ENCODE assay signal across 4 fruit fly cellular contexts in genomic region chr3L:8186627-8187396, dm6.
A peak's percentile ranks its signal among the peaks of the same experiment; 100 is the strongest.
TF ChIP-seq lines count a peak whose summit lies in the region.

TSS of gene ERR (minus strand) at chr3L:8186671.
TSS of gene Atg18a (plus strand) at chr3L:8186857.

TF ChIP-seq in whole organism, adult, 20 proteins besides CTCF, POLR2A, EP300 and RAD21 (continued from another document):
- TF ChIP-seq Clk (GFP tag; optimal IDR thresholded peaks at IDR 0.05; lab: Kevin White, UChicago) = peak; percentile 93
- no peak for TF ChIP-seq CG5204 (GFP tag; optimal IDR thresholded peaks at IDR 0.05; lab: Kevin White, UChicago)

TF ChIP-seq in whole organism, embryonic, 481 proteins besides CTCF, POLR2A, EP300 and RAD21 (continued from another document and continues in another):
- no peak for TF ChIP-seq mirr (GFP tag; optimal IDR thresholded peaks at IDR 0.05; lab: Kevin White, UChicago)
- peak; percentile 82 for TF ChIP-seq az2 (GFP tag; optimal IDR thresholded peaks at IDR 0.05; lab: Kevin White, UChicago)
- peak; percentile 51; the same call in 1 of the 3 replicates for TF ChIP-seq Doc3 (GFP tag; IDR thresholded peaks at IDR 0.05; lab: Robert Waterston, UW; ENCODE audit: partially characterized antibody)
- no peak for TF ChIP-seq pros (GFP tag; optimal IDR thresholded peaks at IDR 0.05; lab: Kevin White, UChicago)
- TF ChIP-seq CG13624 (GFP tag; optimal IDR thresholded peaks at IDR 0.05; lab: Kevin White, UChicago) = peak; percentile 67
- TF ChIP-seq CG11093 (GFP tag; IDR thresholded peaks at IDR 0.05; lab: Robert Waterston, UW) = peak; percentile 81
- TF ChIP-seq eve (GFP tag; optimal IDR thresholded peaks at IDR 0.05; lab: Kevin White, UChicago) = no peak
- TF ChIP-seq CG3847 (GFP tag; IDR thresholded peaks at IDR 0.05; lab: Robert Waterston, UW) = peak; percentile 93
- TF ChIP-seq CG15601 (tag; optimal IDR thresholded peaks at IDR 0.05; lab: Kevin White, UChicago) = peak; percentile 87
- TF ChIP-seq CG4730 (GFP tag; IDR thresholded peaks at IDR 0.05; lab: Robert Waterston, UW) = peak; percentile 82
- peak; percentile 87 for TF ChIP-seq NfI (GFP tag; optimal IDR thresholded peaks at IDR 0.05; lab: Kevin White, UChicago)
- TF ChIP-seq h (optimal IDR thresholded peaks at IDR 0.05; lab: Kevin White, UChicago) = no peak
- peak; percentile 91 for TF ChIP-seq Aef1 (GFP tag; IDR thresholded peaks at IDR 0.05; lab: Robert Waterston, UW)
- TF ChIP-seq Trl (optimal IDR thresholded peaks at IDR 0.05; lab: Kevin White, UChicago) = peak in 1 of 2 experiments; percentile 49
- peak; percentile 84 for TF ChIP-seq Trl (GFP tag; optimal IDR thresholded peaks at IDR 0.05; lab: Kevin White, UChicago)
- peak; percentile 85 for TF ChIP-seq Antp (GFP tag; optimal IDR thresholded peaks at IDR 0.05; lab: Kevin White, UChicago)
- peak; percentile 42 for TF ChIP-seq gcm2 (GFP tag; optimal IDR thresholded peaks at IDR 0.05; lab: Kevin White, UChicago)
- TF ChIP-seq row (GFP tag; IDR thresholded peaks at IDR 0.05; lab: Robert Waterston, UW) = peak; percentile 98
- TF ChIP-seq CG17612 (GFP tag; IDR thresholded peaks at IDR 0.05; lab: Robert Waterston, UW) = peak; percentile 54; the same call in 1 of the 2 replicates
- TF ChIP-seq unc-4 (GFP tag; IDR thresholded peaks at IDR 0.05; lab: Robert Waterston, UW; ENCODE audit: partially characterized antibody) = peak; percentile 62; the same call in 1 of the 2 replicates
- peak; percentile 68 for TF ChIP-seq Side (GFP tag; optimal IDR thresholded peaks at IDR 0.05; lab: Kevin White, UChicago)
- TF ChIP-seq CG11695 (GFP tag; IDR thresholded peaks at IDR 0.05; lab: Robert Waterston, UW) = peak; percentile 70; the same call in 1 of the 3 replicates
- TF ChIP-seq CG2129 (GFP tag; IDR thresholded peaks at IDR 0.05; lab: Robert Waterston, UW; ENCODE audit: partially characterized antibody) = 0 out of 2 replicates have a peak, but pooled peaks have one; percentile 13
- TF ChIP-seq CG3281 (GFP tag; optimal IDR thresholded peaks at IDR 0.05; lab: Kevin White, UChicago) = peak; percentile 87
- TF ChIP-seq BtbVII (GFP tag; optimal IDR thresholded peaks at IDR 0.05; lab: Kevin White, UChicago) = no peak
- peak; percentile 70; the same call in 1 of the 2 replicates for TF ChIP-seq ara (GFP tag; IDR thresholded peaks at IDR 0.05; lab: Robert Waterston, UW)
- TF ChIP-seq pita (GFP tag; optimal IDR thresholded peaks at IDR 0.05; lab: Kevin White, UChicago) = no peak
- TF ChIP-seq Hr39 (optimal IDR thresholded peaks at IDR 0.05; lab: Kevin White, UChicago) = no peak
- TF ChIP-seq vfl (GFP tag; optimal IDR thresholded peaks at IDR 0.05; lab: Kevin White, UChicago) = peak; percentile 72
- peak; percentile 36 for TF ChIP-seq onecut (GFP tag; IDR thresholded peaks at IDR 0.05; lab: Robert Waterston, UW)
- TF ChIP-seq Fer2 (tag; optimal IDR thresholded peaks at IDR 0.05; lab: Kevin White, UChicago) = peak; percentile 82
- peak; percentile 62; the same call in 1 of the 2 replicates for TF ChIP-seq ro (GFP tag; IDR thresholded peaks at IDR 0.05; lab: Robert Waterston, UW)
- TF ChIP-seq sug (tag; optimal IDR thresholded peaks at IDR 0.05; lab: Kevin White, UChicago) = peak; percentile 89
- TF ChIP-seq odd (GFP tag; optimal IDR thresholded peaks at IDR 0.05; lab: Kevin White, UChicago) = peak; percentile 11
- TF ChIP-seq fd64A (GFP tag; optimal IDR thresholded peaks at IDR 0.05; lab: Kevin White, UChicago) = no peak
- no peak for TF ChIP-seq Eip74EF (GFP tag; optimal IDR thresholded peaks at IDR 0.05; lab: Kevin White, UChicago)
- TF ChIP-seq maf-S (GFP tag; optimal IDR thresholded peaks at IDR 0.05; lab: Kevin White, UChicago) = peak; percentile 79
- peak; percentile 28 for TF ChIP-seq Deaf1 (tag; optimal IDR thresholded peaks at IDR 0.05; lab: Kevin White, UChicago)
- peak; percentile 56 for TF ChIP-seq CG15011 (GFP tag; optimal IDR thresholded peaks at IDR 0.05; lab: Kevin White, UChicago)
- TF ChIP-seq slp2 (GFP tag; optimal IDR thresholded peaks at IDR 0.05; lab: Kevin White, UChicago) = peak; percentile 76
- TF ChIP-seq tup (GFP tag; optimal IDR thresholded peaks at IDR 0.05; lab: Kevin White, UChicago) = peak; percentile 68

TF ChIP-seq in whole organism, prepupa, 60 proteins besides CTCF, POLR2A, EP300 and RAD21 (continued from another document):
- TF ChIP-seq CG8119 (GFP tag; IDR thresholded peaks at IDR 0.05; lab: Robert Waterston, UW) = peak; percentile 75
- TF ChIP-seq CG11294 (GFP tag; IDR thresholded peaks at IDR 0.05; lab: Robert Waterston, UW) = peak; percentile 76; the same call in 1 of the 2 replicates
- TF ChIP-seq lz (GFP tag; optimal IDR thresholded peaks at IDR 0.05; lab: Kevin White, UChicago) = peak; percentile 91
- peak; percentile 82 for TF ChIP-seq CG34406 (GFP tag; optimal IDR thresholded peaks at IDR 0.05; lab: Kevin White, UChicago)
- peak; percentile 65 for TF ChIP-seq dsx (GFP tag; optimal IDR thresholded peaks at IDR 0.05; lab: Kevin White, UChicago; ENCODE audit: poor library complexity, severe bottlenecking)
- peak; percentile 20 for TF ChIP-seq CG6854 (GFP tag; optimal IDR thresholded peaks at IDR 0.05; lab: Kevin White, UChicago)
- TF ChIP-seq net (GFP tag; optimal IDR thresholded peaks at IDR 0.05; lab: Kevin White, UChicago) = peak; percentile 67
- peak; percentile 85 for TF ChIP-seq CG6163 (GFP tag; IDR thresholded peaks at IDR 0.05; lab: Robert Waterston, UW)
- no peak for TF ChIP-seq CG16779 (tag; optimal IDR thresholded peaks at IDR 0.05; lab: Kevin White, UChicago)
- peak; percentile 85 for TF ChIP-seq CG3919 (GFP tag; optimal IDR thresholded peaks at IDR 0.05; lab: Kevin White, UChicago)
- TF ChIP-seq CG15336 (GFP tag; IDR thresholded peaks at IDR 0.05; lab: Robert Waterston, UW) = peak; percentile 63
- peak; percentile 89 for TF ChIP-seq OdsH (GFP tag; optimal IDR thresholded peaks at IDR 0.05; lab: Kevin White, UChicago)
- TF ChIP-seq Blimp-1 (GFP tag; optimal IDR thresholded peaks at IDR 0.05; lab: Kevin White, UChicago) = peak; percentile 51
- peak; percentile 94 for TF ChIP-seq Hr39 (GFP tag; optimal IDR thresholded peaks at IDR 0.05; lab: Kevin White, UChicago)
- peak; percentile 61 for TF ChIP-seq CG11762 (GFP tag; optimal IDR thresholded peaks at IDR 0.05; lab: Kevin White, UChicago; ENCODE audit: insufficient read depth)
- TF ChIP-seq CG4318 (GFP tag; optimal IDR thresholded peaks at IDR 0.05; lab: Kevin White, UChicago) = peak; percentile 85
- TF ChIP-seq Eip93F (GFP tag; optimal IDR thresholded peaks at IDR 0.05; lab: Kevin White, UChicago) = no peak
- peak; percentile 82 for TF ChIP-seq achi (GFP tag; optimal IDR thresholded peaks at IDR 0.05; lab: Kevin White, UChicago)
- TF ChIP-seq CG10631 (GFP tag; optimal IDR thresholded peaks at IDR 0.05; lab: Kevin White, UChicago) = peak; percentile 93
- no peak for TF ChIP-seq Smox (GFP tag; optimal IDR thresholded peaks at IDR 0.05; lab: Kevin White, UChicago)
- peak; percentile 93 for TF ChIP-seq Sox14 (GFP tag; optimal IDR thresholded peaks at IDR 0.05; lab: Kevin White, UChicago)
- peak; percentile 63 for TF ChIP-seq fkh (GFP tag; optimal IDR thresholded peaks at IDR 0.05; lab: Kevin White, UChicago)
- TF ChIP-seq Sox102F (GFP tag; optimal IDR thresholded peaks at IDR 0.05; lab: Kevin White, UChicago) = peak; percentile 81
- peak; percentile 91 for TF ChIP-seq CG11902 (GFP tag; optimal IDR thresholded peaks at IDR 0.05; lab: Kevin White, UChicago)
- peak; percentile 91 for TF ChIP-seq cyc (GFP tag; optimal IDR thresholded peaks at IDR 0.05; lab: Kevin White, UChicago)
- TF ChIP-seq CG7368 (GFP tag; optimal IDR thresholded peaks at IDR 0.05; lab: Kevin White, UChicago) = peak; percentile 75
- peak; percentile 12 for TF ChIP-seq CG1621 (tag; optimal IDR thresholded peaks at IDR 0.05; lab: Kevin White, UChicago)
- peak; percentile 89 for TF ChIP-seq CG32006 (GFP tag; optimal IDR thresholded peaks at IDR 0.05; lab: Kevin White, UChicago)
- no peak for TF ChIP-seq CG6276 (GFP tag; optimal IDR thresholded peaks at IDR 0.05; lab: Kevin White, UChicago)
- peak; percentile 67 for TF ChIP-seq fd85E (GFP tag; optimal IDR thresholded peaks at IDR 0.05; lab: Kevin White, UChicago)
- TF ChIP-seq CG9139 (GFP tag; optimal IDR thresholded peaks at IDR 0.05; lab: Kevin White, UChicago) = no peak
- peak; percentile 89 for TF ChIP-seq acj6 (GFP tag; optimal IDR thresholded peaks at IDR 0.05; lab: Kevin White, UChicago)
- peak; percentile 58 for TF ChIP-seq CG6808 (GFP tag; optimal IDR thresholded peaks at IDR 0.05; lab: Kevin White, UChicago)
- TF ChIP-seq esn (GFP tag; optimal IDR thresholded peaks at IDR 0.05; lab: Kevin White, UChicago) = peak; percentile 88
- TF ChIP-seq Sox15 (GFP tag; optimal IDR thresholded peaks at IDR 0.05; lab: Kevin White, UChicago) = peak; percentile 90
- TF ChIP-seq Hr38 (GFP tag; optimal IDR thresholded peaks at IDR 0.05; lab: Kevin White, UChicago) = peak; percentile 60
- TF ChIP-seq spab (GFP tag; optimal IDR thresholded peaks at IDR 0.05; lab: Kevin White, UChicago) = no peak
- peak; percentile 80 for TF ChIP-seq CG6792 (GFP tag; optimal IDR thresholded peaks at IDR 0.05; lab: Kevin White, UChicago)
- peak; percentile 75 for TF ChIP-seq Ets96B (tag; optimal IDR thresholded peaks at IDR 0.05; lab: Kevin White, UChicago)
- TF ChIP-seq CG8319 (GFP tag; optimal IDR thresholded peaks at IDR 0.05; lab: Kevin White, UChicago) = peak; percentile 82

TF ChIP-seq in whole organism, wandering third instar larva, 38 proteins besides CTCF, POLR2A, EP300 and RAD21 (continued from another document):
- peak in 1 of 2 experiments; percentile 92 for TF ChIP-seq foxo (GFP tag; optimal IDR thresholded peaks at IDR 0.05; lab: Kevin White, UChicago)
- no peak for TF ChIP-seq Abd-B (GFP tag; optimal IDR thresholded peaks at IDR 0.05; lab: Kevin White, UChicago)
- TF ChIP-seq CG32264 (GFP tag; optimal IDR thresholded peaks at IDR 0.05; lab: Kevin White, UChicago) = peak; percentile 29
- peak; percentile 88 for TF ChIP-seq Jra (GFP tag; optimal IDR thresholded peaks at IDR 0.05; lab: Kevin White, UChicago)
- TF ChIP-seq lola (GFP tag; optimal IDR thresholded peaks at IDR 0.05; lab: Kevin White, UChicago) = no peak
- peak; percentile 84 for TF ChIP-seq ey (GFP tag; optimal IDR thresholded peaks at IDR 0.05; lab: Kevin White, UChicago)
- peak; percentile 85 for TF ChIP-seq OdsH (GFP tag; optimal IDR thresholded peaks at IDR 0.05; lab: Kevin White, UChicago)
- TF ChIP-seq woc (GFP tag; optimal IDR thresholded peaks at IDR 0.05; lab: Kevin White, UChicago) = peak; percentile 91
- TF ChIP-seq Sp1 (GFP tag; optimal IDR thresholded peaks at IDR 0.05; lab: Kevin White, UChicago) = peak; percentile 86
- TF ChIP-seq HLH106 (tag; optimal IDR thresholded peaks at IDR 0.05; lab: Kevin White, UChicago) = peak; percentile 93
- TF ChIP-seq dsf (GFP tag; optimal IDR thresholded peaks at IDR 0.05; lab: Kevin White, UChicago; ENCODE audit: borderline replicate concordance) = peak; percentile 86
- peak; percentile 49 for TF ChIP-seq Myc (optimal IDR thresholded peaks at IDR 0.05; lab: Kevin White, UChicago)
- TF ChIP-seq N (GFP tag; optimal IDR thresholded peaks at IDR 0.05; lab: Kevin White, UChicago) = peak; percentile 63
- TF ChIP-seq psq (GFP tag; optimal IDR thresholded peaks at IDR 0.05; lab: Kevin White, UChicago) = peak; percentile 76
- peak; percentile 5 for TF ChIP-seq Dif (GFP tag; optimal IDR thresholded peaks at IDR 0.05; lab: Kevin White, UChicago; ENCODE audit: partially characterized antibody)
- TF ChIP-seq h (GFP tag; optimal IDR thresholded peaks at IDR 0.05; lab: Kevin White, UChicago) = peak; percentile 91
